Worm (Caenorhabditis elegans): ENCODE results near the gene fbxc-44.

fbxc-44 gene

DNA sequence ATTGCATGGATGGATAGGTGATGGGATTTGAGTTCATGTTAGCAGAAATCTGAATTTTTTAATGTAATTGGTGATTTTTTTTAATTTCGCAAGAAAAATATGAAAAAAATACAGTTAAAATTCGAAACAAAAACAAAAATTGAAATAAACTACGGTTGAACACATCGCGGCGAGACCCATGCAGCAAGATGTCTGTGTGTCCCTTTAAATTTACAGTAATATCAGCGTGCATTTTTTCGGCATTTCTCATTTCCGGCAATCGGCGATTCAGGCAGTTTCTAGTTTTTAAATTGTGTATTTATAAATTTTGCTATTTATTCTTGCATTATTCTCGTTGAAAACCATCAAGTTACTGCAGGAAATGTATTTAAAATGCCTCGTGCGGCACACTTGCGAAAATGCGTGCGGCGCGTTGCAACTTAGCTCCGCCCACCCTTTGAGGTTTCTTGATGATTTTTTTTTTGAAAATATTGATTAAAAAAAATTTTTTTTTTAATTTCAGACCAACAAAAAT is at the start of gene fbxc-44, which contains the start of gene C16A11.2:
fbxc-44 (minus strand) TSS at position 51 of the 514 bp plus-strand sequence.
C16A11.2 (plus strand) TSS at position 503 of the 514 bp plus-strand sequence.
- TF ChIP-seq unc-62 (GFP tag; optimal IDR thresholded peaks at IDR 0.05) = no peak

DNA sequence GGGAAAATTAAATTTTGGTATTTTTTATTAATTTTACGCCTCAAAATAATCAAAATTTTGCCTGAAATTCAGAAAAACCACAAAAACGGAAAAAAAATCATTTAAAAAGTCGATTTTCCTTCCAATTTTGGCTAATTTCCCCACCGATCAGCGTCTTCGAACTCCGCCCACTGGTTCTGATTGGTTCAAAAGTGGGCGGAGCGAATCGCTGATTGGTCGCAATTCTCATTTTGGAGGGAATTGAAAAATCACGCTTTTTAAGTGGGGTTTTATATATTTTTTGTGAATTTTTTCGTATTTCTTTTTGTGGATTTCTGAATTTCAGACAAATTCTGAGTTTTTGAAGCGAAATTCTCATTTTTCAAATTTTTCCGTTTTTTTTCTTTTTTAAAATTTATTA is 49.4 kb upstream of the fbxc-44 start:
- no peak for TF ChIP-seq unc-62 (GFP tag; optimal IDR thresholded peaks at IDR 0.05)

DNA sequence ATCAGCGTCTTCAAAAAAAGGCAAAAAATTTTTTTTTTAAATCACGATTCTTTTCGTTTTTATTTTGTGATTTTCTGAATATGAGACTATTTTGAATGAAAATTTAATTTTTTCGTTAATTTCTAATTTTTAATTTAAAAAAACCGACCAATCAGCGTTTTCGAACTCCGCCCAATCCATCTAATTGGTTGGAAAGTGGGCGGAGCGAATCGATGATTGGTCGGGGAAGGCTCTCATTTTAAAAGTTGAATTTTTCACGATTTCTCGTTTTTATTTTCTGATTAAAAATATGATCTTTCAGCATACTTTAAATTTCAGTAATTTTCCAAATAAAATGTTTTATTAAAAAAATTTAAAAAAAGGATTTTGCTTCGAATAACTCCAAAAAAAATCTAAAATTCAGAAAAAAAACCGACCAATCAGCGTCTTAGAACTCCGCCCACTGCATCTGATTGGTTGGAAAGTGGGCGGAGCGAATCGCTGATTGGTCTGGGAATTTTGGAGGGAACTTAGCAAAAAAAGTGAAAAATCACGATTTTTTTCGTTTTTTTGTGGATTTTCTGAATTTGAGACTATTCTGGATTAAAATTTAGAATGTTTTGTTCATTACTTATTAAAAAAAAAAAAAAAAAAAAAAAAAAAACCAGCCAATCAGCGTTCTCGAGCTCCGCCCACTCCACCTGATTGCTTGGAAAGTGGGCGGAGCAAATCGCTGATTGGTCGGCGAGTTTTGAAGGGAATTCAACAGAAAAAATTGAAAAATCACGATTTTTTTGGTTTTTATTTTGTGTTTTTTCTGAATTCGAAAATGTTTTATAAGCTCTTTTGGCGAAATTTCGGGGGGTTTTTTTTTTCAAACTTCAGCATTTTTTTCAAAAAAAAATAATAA is 47.0 kb upstream of the fbxc-44 start:
- TF ChIP-seq unc-62 (GFP tag; optimal IDR thresholded peaks at IDR 0.05) = no peak

DNA sequence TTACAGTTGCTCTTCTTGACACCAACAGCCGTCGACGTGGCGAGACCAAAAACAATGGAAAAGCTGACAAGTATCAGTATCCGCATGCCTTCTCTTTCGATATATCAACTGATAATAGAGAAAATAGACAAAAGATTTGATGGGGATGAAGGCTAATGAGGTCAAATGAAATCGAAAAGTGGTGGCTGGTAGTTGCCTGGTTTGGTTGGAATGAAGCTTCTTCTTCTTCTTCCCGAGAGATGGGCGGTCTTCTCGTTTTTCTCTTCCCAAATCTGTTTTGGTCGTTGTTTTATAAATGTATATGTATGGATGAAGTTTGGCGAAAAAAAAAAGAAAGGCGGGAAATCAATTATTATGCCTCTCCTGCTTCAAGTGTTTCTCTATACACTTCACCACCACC is 44.2 kb upstream of the fbxc-44 start, which contains the start of gene C01F1.5:
C01F1.5 (minus strand) TSS at position 103 of the 400 bp plus-strand sequence.
- no peak for TF ChIP-seq unc-62 (GFP tag; optimal IDR thresholded peaks at IDR 0.05)

DNA sequence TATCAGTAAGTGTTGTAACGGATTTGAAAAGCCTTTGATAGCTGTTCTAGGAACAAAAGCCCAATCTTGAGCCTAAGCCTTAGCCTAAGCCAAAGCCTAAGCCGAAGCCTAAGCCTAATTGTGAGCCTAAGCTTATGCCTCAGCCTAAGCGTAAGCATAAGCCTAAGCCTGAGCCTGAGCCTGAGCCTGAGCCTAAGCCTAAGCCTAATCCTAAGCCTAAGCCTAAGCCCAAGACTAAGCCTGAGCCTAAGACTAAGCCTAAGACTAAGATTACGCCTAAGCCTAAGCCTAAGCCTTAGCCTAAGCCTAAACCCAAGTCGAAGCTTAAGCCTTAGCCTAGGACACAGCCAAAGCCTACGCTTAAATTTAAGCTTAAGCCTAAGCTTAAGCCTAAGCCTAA is 40.1 kb upstream of the fbxc-44 start:
- TF ChIP-seq unc-62 (GFP tag; optimal IDR thresholded peaks at IDR 0.05) = no peak

DNA sequence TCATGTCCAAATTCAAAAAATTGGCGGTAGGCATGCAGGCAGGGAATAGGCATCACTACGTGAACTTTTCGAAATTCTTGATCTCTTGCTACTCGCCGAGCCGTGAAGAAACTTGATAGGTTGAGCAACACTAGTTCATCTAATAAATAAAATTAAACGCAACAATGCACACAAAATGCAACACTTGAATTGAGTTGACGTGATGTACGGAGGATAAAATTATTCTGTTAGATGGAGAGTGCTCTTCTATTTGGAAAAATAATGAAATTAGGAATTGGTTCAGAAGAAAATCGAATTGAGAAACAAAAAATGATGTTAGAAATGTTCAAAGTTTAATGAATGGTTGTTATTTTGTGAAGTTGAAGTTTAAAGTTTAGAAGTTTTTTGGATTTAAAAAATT is 39.4 kb upstream of the fbxc-44 start:
- no peak for TF ChIP-seq unc-62 (GFP tag; optimal IDR thresholded peaks at IDR 0.05)

DNA sequence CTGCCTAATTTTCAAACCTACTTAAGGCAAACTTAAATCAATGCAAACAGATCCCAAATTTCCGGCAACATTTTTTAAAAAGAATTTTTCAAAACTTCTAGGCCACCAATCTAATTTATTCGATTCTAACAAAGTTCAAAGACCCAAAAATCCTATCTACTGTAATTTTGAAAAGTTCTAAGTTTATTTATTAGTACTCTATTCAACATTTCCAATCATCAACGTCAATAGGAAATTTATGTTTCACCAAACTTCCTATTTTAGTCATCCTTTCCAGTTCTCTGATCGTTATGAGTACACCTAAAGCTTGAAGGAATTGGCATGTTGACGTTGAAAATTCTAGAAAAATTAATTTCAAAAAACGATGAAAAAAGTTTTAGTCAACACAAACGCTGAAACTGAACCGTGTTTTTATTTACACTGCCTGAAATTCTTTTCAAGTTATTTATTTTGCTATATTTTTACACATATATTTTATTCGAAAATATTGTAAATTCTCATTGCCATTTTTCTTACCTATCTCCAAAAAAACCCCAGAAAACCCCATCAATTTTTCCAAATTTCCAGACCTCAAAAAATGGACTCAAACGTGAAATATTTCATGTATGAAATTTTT is 38.2 kb upstream of the fbxc-44 start, which contains the start of gene npr-42:
npr-42 (plus strand) TSS at position 566 of the 616 bp plus-strand sequence.
- TF ChIP-seq unc-62 (GFP tag; optimal IDR thresholded peaks at IDR 0.05) = no peak

DNA sequence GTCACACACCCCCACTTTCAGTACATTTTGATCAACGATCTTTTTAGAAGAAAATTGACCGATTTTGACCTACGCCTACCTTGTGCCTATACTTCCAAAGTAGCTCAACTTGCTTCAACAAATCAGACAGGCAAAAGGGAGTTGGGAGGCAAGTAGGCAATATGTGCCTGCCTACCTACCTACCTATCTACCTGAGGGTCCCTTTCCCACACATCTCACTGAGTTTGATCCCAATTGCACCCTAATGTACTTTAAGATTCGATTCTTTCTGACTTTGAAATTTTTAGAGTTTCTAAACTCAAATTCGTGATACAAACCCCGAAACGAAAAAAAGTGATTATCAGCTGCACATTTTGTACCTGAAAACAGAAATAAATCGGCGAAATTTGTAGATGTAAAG is 30.2 kb upstream of the fbxc-44 start:
- no peak for TF ChIP-seq unc-62 (GFP tag; optimal IDR thresholded peaks at IDR 0.05)

DNA sequence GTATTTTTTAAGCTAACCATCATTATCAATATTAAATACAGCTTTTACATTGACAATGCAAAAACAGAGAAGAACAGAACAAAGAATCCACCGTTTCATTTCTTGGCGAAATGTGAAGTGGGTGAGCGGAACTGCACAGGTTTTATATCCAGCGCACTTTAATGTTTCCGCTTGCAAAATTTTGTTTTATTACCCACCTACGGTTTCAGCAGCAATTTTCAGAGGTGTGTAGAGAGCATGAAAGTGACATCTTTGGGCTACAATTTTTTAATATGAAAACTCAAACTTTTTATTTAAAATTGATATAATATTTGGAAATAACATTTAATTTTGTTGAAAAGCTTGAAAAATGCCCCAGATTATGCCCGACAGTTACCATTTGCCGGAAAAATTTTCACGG is 21.1 kb upstream of the fbxc-44 start, which contains the start of gene clec-135:
clec-135 (minus strand) TSS at position 101 of the 400 bp plus-strand sequence.
- no peak for TF ChIP-seq unc-62 (GFP tag; optimal IDR thresholded peaks at IDR 0.05)

DNA sequence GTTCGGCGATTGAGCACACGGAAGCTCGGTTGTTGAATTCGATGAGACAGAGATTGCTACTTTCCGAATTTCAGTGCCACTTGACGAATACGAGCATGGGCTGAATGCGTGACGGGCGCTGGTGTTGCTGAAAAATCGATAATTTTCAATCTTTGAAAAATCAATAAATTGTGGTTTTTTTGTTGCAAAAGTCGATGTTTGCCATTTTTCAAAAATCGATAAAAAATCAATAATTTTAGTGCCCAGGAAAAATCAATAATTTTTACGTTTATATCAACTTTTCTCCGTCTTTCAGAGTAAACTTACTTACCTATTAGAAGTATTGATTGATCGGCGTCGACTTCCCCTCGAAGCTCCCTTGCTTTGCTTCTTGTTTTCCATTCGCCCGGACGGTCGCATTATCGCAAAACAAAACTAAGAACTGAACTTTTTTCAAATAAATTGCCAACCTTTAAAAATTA is 19.0 kb upstream of the fbxc-44 start, which contains the start of gene C16A11.7:
C16A11.7 (minus strand) TSS at position 411 of the 461 bp plus-strand sequence.
- no peak for TF ChIP-seq unc-62 (GFP tag; optimal IDR thresholded peaks at IDR 0.05)

DNA sequence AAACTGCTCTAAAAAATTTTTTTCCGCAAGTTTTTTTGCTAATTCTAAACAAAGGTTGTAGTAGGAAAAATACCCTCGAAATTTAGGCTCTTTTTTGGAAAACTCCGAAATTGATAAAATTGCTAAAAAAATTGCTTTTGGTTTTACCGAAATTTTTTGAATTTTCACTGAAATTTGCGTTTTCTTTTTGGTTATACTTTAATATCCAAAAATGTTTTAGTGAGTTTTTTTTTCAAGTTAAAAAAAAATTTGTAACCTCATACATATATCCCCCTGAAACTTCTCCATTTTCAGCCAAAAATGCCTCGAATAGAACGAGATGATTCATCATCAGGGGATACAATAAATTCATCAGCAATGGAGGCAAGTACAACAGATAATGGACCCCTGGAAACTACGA is 9.3 kb upstream of the fbxc-44 start, which contains the start of gene gpa-11:
gpa-11 (plus strand) TSS at position 301 of the 400 bp plus-strand sequence.
- no peak for TF ChIP-seq unc-62 (GFP tag; optimal IDR thresholded peaks at IDR 0.05)

DNA sequence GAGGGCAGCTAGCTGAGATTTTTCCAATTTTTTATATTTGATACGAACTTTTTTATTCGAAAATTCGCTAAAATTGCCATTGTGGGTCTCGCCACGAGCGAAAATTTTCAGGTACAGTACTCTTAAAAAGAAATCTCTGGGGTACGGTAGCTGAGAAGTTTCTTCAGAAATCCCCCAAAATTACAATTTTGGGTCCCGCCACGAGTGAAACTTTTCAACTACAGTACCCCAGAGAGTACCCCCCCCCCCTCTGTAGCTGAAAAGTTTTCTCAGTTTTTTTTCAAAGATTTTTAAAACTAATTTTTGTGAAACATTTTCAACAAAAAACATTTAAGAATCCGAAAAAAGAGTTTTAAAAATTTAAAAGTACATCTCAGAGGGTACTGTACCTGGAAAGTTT is 7.4 kb upstream of the fbxc-44 start:
- no peak for TF ChIP-seq unc-62 (GFP tag; optimal IDR thresholded peaks at IDR 0.05)

DNA sequence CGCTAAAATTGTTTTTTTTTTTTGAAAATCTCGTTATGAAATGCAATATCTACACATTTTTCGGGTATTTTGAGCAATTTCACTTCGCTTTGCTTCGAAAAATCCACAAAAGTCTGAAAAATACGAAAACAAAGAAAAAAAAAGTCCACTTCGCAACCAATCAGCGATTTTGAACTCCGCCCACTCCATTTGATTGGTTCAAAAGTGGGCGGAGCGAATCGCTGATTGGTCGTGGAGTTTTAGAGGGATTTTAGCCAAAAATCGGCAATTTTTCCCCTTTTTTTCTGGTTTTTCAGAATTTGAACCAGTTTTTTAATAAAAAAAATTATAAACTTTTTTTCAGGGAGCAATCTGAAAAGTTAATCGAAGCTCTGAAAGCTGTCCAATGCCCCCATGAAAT is 1.4 kb upstream of the fbxc-44 start:
- TF ChIP-seq unc-62 (GFP tag; optimal IDR thresholded peaks at IDR 0.05) = no peak

DNA sequence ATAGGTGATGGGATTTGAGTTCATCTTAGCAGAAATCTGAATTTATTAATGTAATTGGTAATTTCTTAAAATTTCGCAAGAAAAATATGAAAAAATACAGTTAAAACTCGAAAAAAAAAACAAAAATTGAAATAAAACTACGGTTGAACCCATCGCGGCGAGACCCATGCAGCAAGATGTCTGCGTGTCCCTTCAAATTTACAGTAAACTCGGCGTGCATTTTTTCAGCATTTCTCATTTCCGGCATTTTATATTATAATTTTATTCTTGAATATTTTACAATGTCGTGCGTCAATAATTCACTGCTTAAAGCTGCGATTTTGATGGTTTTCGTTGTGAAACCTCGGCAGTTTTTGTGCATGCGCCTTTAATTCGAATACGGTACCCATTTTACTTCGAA is 1.6 kb downstream of the fbxc-44 start, which contains the start of gene fbxc-43:
fbxc-43 (minus strand) TSS at position 38 of the 400 bp plus-strand sequence.
- TF ChIP-seq unc-62 (GFP tag; optimal IDR thresholded peaks at IDR 0.05) = no peak

DNA sequence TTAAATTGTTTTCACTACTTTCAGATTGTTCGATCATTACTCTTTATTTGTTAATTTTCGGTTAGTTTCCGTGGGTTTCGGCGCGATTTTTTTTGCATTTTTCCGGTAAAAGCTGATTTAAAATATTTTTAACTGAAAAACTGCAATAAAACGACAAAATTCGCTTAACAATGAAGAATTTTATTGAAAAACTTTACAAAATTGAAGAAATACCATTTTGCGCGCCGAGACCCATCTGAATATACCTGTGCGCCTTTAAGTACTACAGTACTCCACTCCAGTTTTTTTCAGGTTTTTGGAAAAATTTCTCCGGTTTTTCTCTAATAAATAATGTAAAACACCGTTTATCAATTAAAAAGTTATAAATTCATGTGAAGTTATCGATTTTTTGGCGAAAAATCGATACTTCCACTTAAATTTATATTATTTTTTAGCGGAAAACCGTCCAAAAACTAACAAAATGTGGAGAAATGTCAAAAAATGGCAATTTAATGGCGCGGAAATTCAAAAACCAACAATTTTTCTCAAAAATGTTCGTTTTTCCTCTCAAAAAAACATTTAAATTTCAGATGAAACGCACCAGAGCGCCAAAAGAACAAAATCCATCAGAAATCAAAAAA is 6.6 kb downstream of the fbxc-44 start, which contains the start of gene C16A11.10:
C16A11.10 (plus strand) TSS at position 570 of the 620 bp plus-strand sequence.
- TF ChIP-seq unc-62 (GFP tag; optimal IDR thresholded peaks at IDR 0.05) = no peak
